Fruit fly (Drosophila melanogaster): ENCODE data around the gene Ptp61F.

The Ptp61F gene

dm6 chr3L:1517274-1518047 is 42.4 kb upstream of the Ptp61F start (continued):
- TF ChIP-seq NfI (GFP tag; optimal IDR thresholded peaks at IDR 0.05) (peak; percentile 52), mirr (GFP tag; optimal IDR thresholded peaks at IDR 0.05) (peak; percentile 16), Gug (GFP tag; IDR thresholded peaks at IDR 0.05) (peak; percentile 74), HmgZ (tag; optimal IDR thresholded peaks at IDR 0.05) (peak; percentile 36), ro (GFP tag; IDR thresholded peaks at IDR 0.05) (no peak), lola (GFP tag; optimal IDR thresholded peaks at IDR 0.05) (peak in 1 of 3 experiments; percentile 13), Doc3 (GFP tag; IDR thresholded peaks at IDR 0.05; ENCODE audit: partially characterized antibody) (peak; percentile 70), CG4820 (GFP tag; optimal IDR thresholded peaks at IDR 0.05) (peak; percentile 58), zf30C (GFP tag; optimal IDR thresholded peaks at IDR 0.05) (no peak), lbe (GFP tag; optimal IDR thresholded peaks at IDR 0.05) (peak; percentile 54), gcm2 (GFP tag; optimal IDR thresholded peaks at IDR 0.05) (no peak), vvl (GFP tag; IDR thresholded peaks at IDR 0.05) (peak; percentile 71), CG31365 (tag; optimal IDR thresholded peaks at IDR 0.05) (no peak), CG16863 (GFP tag; optimal IDR thresholded peaks at IDR 0.05) (peak; percentile 68), CG9817 (tag; optimal IDR thresholded peaks at IDR 0.05) (no peak), slbo (GFP tag; IDR thresholded peaks at IDR 0.05) (peak; percentile 80), bsh (GFP tag; optimal IDR thresholded peaks at IDR 0.05) (peak; percentile 41 to 43), nerfin-1 (tag; optimal IDR thresholded peaks at IDR 0.05) (no peak), insv (GFP tag; optimal IDR thresholded peaks at IDR 0.05) (peak in 1 of 2 experiments; percentile 27), Vsx1 (GFP tag; optimal IDR thresholded peaks at IDR 0.05) (peak; percentile 84), caup (GFP tag; optimal IDR thresholded peaks at IDR 0.05; ENCODE audit: severe bottlenecking) (peak; percentile 38), CG15601 (tag; optimal IDR thresholded peaks at IDR 0.05) (no peak), CG12071 (GFP tag; optimal IDR thresholded peaks at IDR 0.05) (peak; percentile 15), Awh (GFP tag; IDR thresholded peaks at IDR 0.05) (0 out of 2 replicates have a peak, but pooled peaks have one; percentile 43), ssp (GFP tag; IDR thresholded peaks at IDR 0.05) (0 out of 2 replicates have a peak, but pooled peaks have one; percentile 31), CG1529 (GFP tag; optimal IDR thresholded peaks at IDR 0.05) (no peak), MBD-R2 (GFP tag; IDR thresholded peaks at IDR 0.05) (peak; percentile 83), Dip3 (GFP tag; optimal IDR thresholded peaks at IDR 0.05) (peak; percentile 75), Dad (GFP tag; optimal IDR thresholded peaks at IDR 0.05) (peak; percentile 70), ato (GFP tag; IDR thresholded peaks at IDR 0.05; ENCODE audit: partially characterized antibody) (peak; percentile 36; the same call in 1 of the 2 replicates), inv (GFP tag; IDR thresholded peaks at IDR 0.05; ENCODE audit: partially characterized antibody) (peak; percentile 69), C15 (GFP tag; IDR thresholded peaks at IDR 0.05) (no peak), CG13894 (tag; optimal IDR thresholded peaks at IDR 0.05) (no peak), oc (tag; optimal IDR thresholded peaks at IDR 0.05) (no peak), CG17385 (GFP tag; optimal IDR thresholded peaks at IDR 0.05) (peak; percentile 48), Dref (GFP tag; IDR thresholded peaks at IDR 0.05) (peak; percentile 79), twi (tag; optimal IDR thresholded peaks at IDR 0.05) (no peak), CG14710 (tag; optimal IDR thresholded peaks at IDR 0.05) (peak; percentile 71), CG10147 (GFP tag; optimal IDR thresholded peaks at IDR 0.05) (no peak), corto (GFP tag; optimal IDR thresholded peaks at IDR 0.05) (peak; percentile 42), CG13775 (GFP tag; optimal IDR thresholded peaks at IDR 0.05) (peak; percentile 54), CoRest (tag; optimal IDR thresholded peaks at IDR 0.05) (peak; percentile 74), lilli (GFP tag; optimal IDR thresholded peaks at IDR 0.05) (peak; percentile 80), CG1024 (GFP tag; IDR thresholded peaks at IDR 0.05) (0 out of 2 replicates have a peak, but pooled peaks have one; percentile 4), tup (GFP tag; optimal IDR thresholded peaks at IDR 0.05) (peak; percentile 59), NC2β (GFP tag; optimal IDR thresholded peaks at IDR 0.05) (peak; percentile 62), tx (GFP tag; optimal IDR thresholded peaks at IDR 0.05) (peak; percentile 69), CG13123 (GFP tag; optimal IDR thresholded peaks at IDR 0.05) (peak; percentile 63)

Data from whole organism, embryonic.